Worm (Caenorhabditis elegans): ENCODE results near the gene srh-89.
"Not testable (repeated sequence)": the region's sequence is repeated elsewhere in the genome, so short reads cannot be mapped to it uniquely, and the experiment has no call there.

The srh-89 gene

ce11 chrV:7464696-7465095 is at the start of gene srh-89:
srh-89 (minus strand) TSS chrV:7464796.
- TF ChIP-seq nhr-129 (tag; optimal IDR thresholded peaks at IDR 0.05) (no peak), nhr-6 (tag; optimal IDR thresholded peaks at IDR 0.05) (no peak), elt-3 (tag; optimal IDR thresholded peaks at IDR 0.05) (no peak), aly-2 (tag; optimal IDR thresholded peaks at IDR 0.05) (no peak), zag-1 (tag; optimal IDR thresholded peaks at IDR 0.05) (no peak), gmeb-1 (tag; optimal IDR thresholded peaks at IDR 0.05) (no peak), skn-1 (tag; optimal IDR thresholded peaks at IDR 0.05) (no peak), blmp-1 (tag; optimal IDR thresholded peaks at IDR 0.05; ENCODE audit: insufficient read depth) (no peak), unc-62 (GFP tag; optimal IDR thresholded peaks at IDR 0.05) (no peak), Y55F3AM.14 (GFP tag; optimal IDR thresholded peaks at IDR 0.05) (no peak), C34F6.9 (tag; optimal IDR thresholded peaks at IDR 0.05) (no peak), peb-1 (tag; optimal IDR thresholded peaks at IDR 0.05) (no peak), fos-1 (tag; optimal IDR thresholded peaks at IDR 0.05) (no peak), ztf-11 (tag; optimal IDR thresholded peaks at IDR 0.05) (no peak), lin-11 (tag; optimal IDR thresholded peaks at IDR 0.05) (no peak), unc-55 (GFP tag; optimal IDR thresholded peaks at IDR 0.05) (no peak), unc-39 (tag; optimal IDR thresholded peaks at IDR 0.05) (no peak)

- not testable (repeated sequence) for TF ChIP-seq sma-9 (GFP tag; optimal IDR thresholded peaks at IDR 0.05); sma-9 (tag; optimal IDR thresholded peaks at IDR 0.05); ZK546.5 (tag; optimal IDR thresholded peaks at IDR 0.05); sma-3 (GFP tag; optimal IDR thresholded peaks at IDR 0.05)
These were observed 46.9 kb upstream of the srh-89 start, which contains the start of gene nhr-171 for ce11 chrV:7511465-7511864. nhr-171 (plus strand) TSS chrV:7511765.

- no peak for TF ChIP-seq ZK546.5 (tag; optimal IDR thresholded peaks at IDR 0.05)
- TF ChIP-seq sma-9 (GFP tag; optimal IDR thresholded peaks at IDR 0.05), result peak; percentile 1
- TF ChIP-seq sma-9 (tag; optimal IDR thresholded peaks at IDR 0.05), result no peak
These were observed 44.0 kb upstream of the srh-89 start, which contains the start of the genes str-31 and nhr-172 for ce11 chrV:7508566-7509044. str-31 (minus strand) TSS chrV:7508666. nhr-172 (plus strand) TSS chrV:7508994.

ce11 chrV:7506207-7506606 is 41.6 kb upstream of the srh-89 start:
- TF ChIP-seq nhr-237 (tag; optimal IDR thresholded peaks at IDR 0.05) (no peak), sma-9 (GFP tag; optimal IDR thresholded peaks at IDR 0.05) (peak; percentile 34), sma-9 (tag; optimal IDR thresholded peaks at IDR 0.05) (no peak), nhr-21 (tag; optimal IDR thresholded peaks at IDR 0.05) (peak; percentile 10), lin-11 (tag; optimal IDR thresholded peaks at IDR 0.05) (no peak), lsy-2 (tag; optimal IDR thresholded peaks at IDR 0.05) (no peak), snpc-4 (tag; optimal IDR thresholded peaks at IDR 0.05) (no peak), sem-4 (tag; optimal IDR thresholded peaks at IDR 0.05) (no peak), crh-2 (tag; optimal IDR thresholded peaks at IDR 0.05) (no peak), nhr-25 (tag; optimal IDR thresholded peaks at IDR 0.05) (no peak), ZK546.5 (tag; optimal IDR thresholded peaks at IDR 0.05) (no peak), mbf-1 (tag; optimal IDR thresholded peaks at IDR 0.05) (no peak), F13H6.1 (tag; optimal IDR thresholded peaks at IDR 0.05) (no peak), aly-2 (tag; optimal IDR thresholded peaks at IDR 0.05) (no peak)

- TF ChIP-seq unc-39 (tag; optimal IDR thresholded peaks at IDR 0.05), result no peak
- no peak for TF ChIP-seq ZK546.5 (tag; optimal IDR thresholded peaks at IDR 0.05)
- TF ChIP-seq lin-39 (tag; optimal IDR thresholded peaks at IDR 0.05), result no peak
- no peak for TF ChIP-seq nhr-23 (tag; optimal IDR thresholded peaks at IDR 0.05)
- no peak for TF ChIP-seq ceh-16 (tag; optimal IDR thresholded peaks at IDR 0.05)
- TF ChIP-seq mab-5 (tag; optimal IDR thresholded peaks at IDR 0.05), result no peak
- no peak for TF ChIP-seq fos-1 (tag; optimal IDR thresholded peaks at IDR 0.05)
- TF ChIP-seq nhr-77 (tag; optimal IDR thresholded peaks at IDR 0.05), result no peak
- no peak for TF ChIP-seq R02D3.7 (tag; optimal IDR thresholded peaks at IDR 0.05)
- no peak for TF ChIP-seq skn-1 (tag; optimal IDR thresholded peaks at IDR 0.05)
- no peak for TF ChIP-seq blmp-1 (tag; optimal IDR thresholded peaks at IDR 0.05; ENCODE audit: insufficient read depth)
- no peak for TF ChIP-seq crh-2 (tag; optimal IDR thresholded peaks at IDR 0.05)
- no peak for TF ChIP-seq unc-55 (GFP tag; optimal IDR thresholded peaks at IDR 0.05)
- no peak for TF ChIP-seq elt-3 (tag; optimal IDR thresholded peaks at IDR 0.05)
- TF ChIP-seq lin-11 (tag; optimal IDR thresholded peaks at IDR 0.05), result no peak
- TF ChIP-seq nhr-129 (tag; optimal IDR thresholded peaks at IDR 0.05), result no peak
These were observed 39.7 kb upstream of the srh-89 start, which contains the start of gene srh-229 for ce11 chrV:7504271-7504670. srh-229 (minus strand) TSS chrV:7504371.
